Worm (Caenorhabditis elegans) whole organism, L3 larva: ENCODE data around the gene ZC239.15.
"Not testable (repeated sequence)": the region's sequence is repeated elsewhere in the genome, so short reads cannot be mapped to it uniquely, and the experiment has no call there.

ENCODE experiments used
- ceh-16 ChIP-seq: sonication (generic microtip); optimal IDR thresholded peaks from 2 replicates; lab custom pipeline; 2017; ENCODE audit warnings: missing biosample characterization, missing genetic modification characterization
- daf-12 ChIP-seq: fragments of 150-350 bp; optimal IDR thresholded peaks from 2 replicates; lab custom pipeline; 2014; ENCODE audit warnings: missing biosample characterization, missing genetic modification reagents, missing genetic modification characterization
- lsy-12 ChIP-seq: sonication (generic microtip); optimal IDR thresholded peaks from 2 replicates; lab custom pipeline; 2016; ENCODE audit warnings: mild to moderate bottlenecking, missing genetic modification characterization, missing compliant biosample characterization
- nhr-12 ChIP-seq: fragments of 150-350 bp; optimal IDR thresholded peaks from 2 replicates; lab custom pipeline; 2014; ENCODE audit warnings: missing biosample characterization, missing genetic modification characterization
- nhr-76 ChIP-seq: fragments of 150-350 bp; sonication (generic microtip); optimal IDR thresholded peaks from 5 replicates; lab custom pipeline; 2014; ENCODE audit warnings: missing biosample characterization, missing genetic modification characterization
- pqm-1 ChIP-seq: fragments of 150-350 bp; optimal IDR thresholded peaks from 2 replicates; lab custom pipeline; 2017; ENCODE audit warnings: missing biosample characterization, missing genetic modification characterization, inconsistent platforms

ZC239.15 gene

DNA sequence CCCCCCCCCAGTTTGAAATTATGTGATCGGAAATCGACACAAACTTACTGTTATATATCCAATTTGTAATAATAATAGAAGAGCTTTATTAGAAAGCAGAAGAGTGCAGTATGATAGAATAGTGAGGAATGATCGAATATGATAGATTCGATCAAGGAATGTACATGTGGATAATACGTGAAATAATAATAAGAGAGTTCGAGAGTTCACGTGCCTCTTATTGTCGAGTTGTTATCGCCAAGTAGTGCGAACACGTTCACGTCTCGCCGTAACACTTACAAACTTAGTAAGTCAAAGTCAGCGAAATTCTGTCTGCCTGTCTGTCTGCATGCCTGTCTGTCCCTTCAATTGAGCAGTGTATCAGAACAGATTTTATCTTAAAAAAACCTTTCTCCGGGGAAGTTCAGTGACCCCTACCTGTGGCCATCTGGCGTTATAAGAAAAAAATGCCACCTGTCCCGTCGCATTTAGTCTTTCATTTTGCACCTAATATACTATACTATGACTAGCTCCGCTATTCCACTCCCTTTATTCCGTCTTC is 41.2 kb downstream of the ZC239.15 start, which contains the start of the genes Y27F2A.6 and Y27F2A.8:
Y27F2A.6 (minus strand) TSS at position 101 of the 541 bp plus-strand sequence.
Y27F2A.8 (plus strand) TSS at position 491 of the 541 bp plus-strand sequence.
- not testable (repeated sequence) for TF ChIP-seq lsy-12 (tag; lab: Kevin White, UChicago); ceh-16 (tag; lab: Kevin White, UChicago); nhr-76

DNA sequence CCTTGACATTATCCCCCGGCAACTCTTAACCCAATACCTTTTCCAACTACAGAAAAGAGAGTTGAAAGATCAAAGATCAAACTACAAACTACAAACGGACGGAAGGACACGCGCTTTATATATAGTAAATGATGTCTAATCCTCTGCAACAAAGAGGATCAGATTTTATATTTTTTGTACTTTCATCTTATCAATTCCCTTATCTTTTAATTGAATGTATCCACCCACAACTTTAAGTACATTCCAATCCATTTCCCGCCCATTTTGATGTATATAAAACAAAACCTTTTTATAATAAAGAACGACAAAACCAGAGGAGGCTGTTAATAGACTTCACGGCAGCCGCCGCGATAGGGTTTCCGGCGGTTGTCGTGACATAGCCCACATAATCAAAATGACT is 46.9 kb downstream of the ZC239.15 start, which contains the start of gene sri-40:
sri-40 (plus strand) TSS at position 301 of the 400 bp plus-strand sequence.
- not testable (repeated sequence) for TF ChIP-seq pqm-1; daf-12 (tag; lab: Kevin White, UChicago); nhr-12 (tag; lab: Kevin White, UChicago)
